Fruit fly (Drosophila melanogaster) whole organism, embryonic: ENCODE measurements around the gene CG12420.

Source experiments
- Abd-B ChIP-seq: fragments of 200-800 bp; sonication (Bioruptor generic); optimal IDR thresholded peaks from 2 replicates; lab custom pipeline; 2018; ENCODE audit warnings: missing biosample characterization, mild to moderate bottlenecking, missing genetic modification characterization, moderate library complexity
- Aef1 ChIP-seq: fragments of 200-800 bp; sonication (Bioruptor generic); IDR thresholded peaks from 3 replicates; pipeline ENCODE4 v1.3.6; 2022; ENCODE audit warnings: missing biosample characterization, missing genetic modification characterization
- CG10565 ChIP-seq: fragments of 200-800 bp; sonication (Bioruptor generic); optimal IDR thresholded peaks from 3 replicates; lab custom pipeline; 2016; ENCODE audit warnings: missing biosample characterization, mild to moderate bottlenecking, missing genetic modification characterization
- CG14050 ChIP-seq: fragments of 200-800 bp; sonication (Bioruptor generic); IDR thresholded peaks from 3 replicates; pipeline ENCODE4 v1.3.6; 2022; ENCODE audit warnings: missing biosample characterization, missing genetic modification characterization
- CG15269 ChIP-seq: fragments of 200-800 bp; sonication (Bioruptor generic); optimal IDR thresholded peaks from 2 replicates; lab custom pipeline; 2018; ENCODE audit warnings: missing biosample characterization, mild to moderate bottlenecking, missing genetic modification characterization, moderate library complexity
- CG17328 ChIP-seq: fragments of 200-800 bp; sonication (Bioruptor generic); IDR thresholded peaks from 2 replicates; pipeline ENCODE4 v1.3.6; 2022; ENCODE audit warnings: missing biosample characterization, missing genetic modification characterization
- CG17359 ChIP-seq: fragments of 200-800 bp; sonication (Bioruptor generic); optimal IDR thresholded peaks from 3 replicates; lab custom pipeline; 2018; ENCODE audit warnings: missing biosample characterization, mild to moderate bottlenecking, missing genetic modification characterization, moderate library complexity
- CG17361 ChIP-seq: fragments of 200-800 bp; sonication (Bioruptor generic); IDR thresholded peaks from 3 replicates; pipeline ENCODE4 v1.3.6; 2022; ENCODE audit warnings: missing biosample characterization, missing genetic modification characterization
- CG18262 ChIP-seq: fragments of 200-800 bp; optimal IDR thresholded peaks from 3 replicates; lab custom pipeline; 2019; ENCODE audit warnings: missing biosample characterization, mild to moderate bottlenecking, missing genetic modification characterization, moderate library complexity
- CG18599 ChIP-seq: fragments of 200-800 bp; sonication (Bioruptor generic); optimal IDR thresholded peaks from 3 replicates; lab custom pipeline; 2017; ENCODE audit warnings: missing biosample characterization, missing genetic modification characterization, mild to moderate bottlenecking, moderate library complexity, missing genetic modification reagents
- CG2712 ChIP-seq: fragments of 200-800 bp; optimal IDR thresholded peaks from 3 replicates; lab custom pipeline; 2019; ENCODE audit warnings: missing biosample characterization, mild to moderate bottlenecking, missing genetic modification characterization, moderate library complexity
- CG3407 ChIP-seq: fragments of 200-800 bp; sonication (Bioruptor generic); optimal IDR thresholded peaks from 2 replicates; lab custom pipeline; 2018; ENCODE audit warnings: missing biosample characterization, mild to moderate bottlenecking, missing genetic modification characterization
- CG7357 ChIP-seq: fragments of 200-800 bp; sonication (Bioruptor generic); IDR thresholded peaks from 3 replicates; pipeline ENCODE4 v1.3.6; 2022; ENCODE audit warnings: missing biosample characterization, missing genetic modification characterization
- CG7556 ChIP-seq: fragments of 200-800 bp; sonication (Bioruptor generic); optimal IDR thresholded peaks from 2 replicates; lab custom pipeline; 2017; ENCODE audit warnings: missing biosample characterization, mild to moderate bottlenecking, missing genetic modification characterization
- CG8281 ChIP-seq: fragments of 200-800 bp; sonication (Bioruptor generic); optimal IDR thresholded peaks from 2 replicates; lab custom pipeline; 2018; ENCODE audit warnings: missing biosample characterization, mild to moderate bottlenecking, missing genetic modification characterization, moderate library complexity
- CG9876 ChIP-seq: fragments of 200-800 bp; sonication (Bioruptor generic); optimal IDR thresholded peaks from 2 replicates; lab custom pipeline; 2016; ENCODE audit warnings: missing biosample characterization, missing genetic modification characterization
- Ets65A ChIP-seq: fragments of 200-800 bp; sonication (Bioruptor generic); peaks from one replicate; lab custom pipeline; 2016; ENCODE audit warnings: missing biosample characterization, missing genetic modification characterization
- Gug ChIP-seq: fragments of 200-800 bp; sonication (Bioruptor generic); IDR thresholded peaks from 4 replicates; pipeline ENCODE4 v1.3.6; 2022; ENCODE audit warnings: missing biosample characterization, missing genetic modification characterization
- Lhr ChIP-seq: fragments of 200-800 bp; sonication (Bioruptor generic); optimal IDR thresholded peaks from 3 replicates; lab custom pipeline; 2017; ENCODE audit warnings: mild to moderate bottlenecking, missing biosample characterization, missing genetic modification reagents, missing genetic modification characterization
- Med ChIP-seq: fragments of 200-800 bp; sonication (Bioruptor generic); peaks from one replicate; lab custom pipeline; 2016; ENCODE audit warnings: missing biosample characterization, missing genetic modification characterization, mild to moderate bottlenecking, inconsistent platforms, moderate library complexity
- Spps ChIP-seq: fragments of 200-800 bp; sonication (Bioruptor generic); optimal IDR thresholded peaks from 2 replicates; lab custom pipeline; 2018; ENCODE audit warnings: missing biosample characterization, mild to moderate bottlenecking, missing genetic modification characterization
- Trl ChIP-seq, 3 experiments: fragments of >200 bp in 2 of 3; fragments of 200-800 bp in 1 of 3; sonication (Bioruptor generic) in 1 of 3; optimal IDR thresholded peaks; 2 replicates in 1 of 3; 3 replicates in 2 of 3; lab custom pipeline; 2016 to 2017; ENCODE audit warnings: missing biosample characterization in 1 of 3, missing genetic modification characterization in 1 of 3
- Vsx1 ChIP-seq: fragments of 200-800 bp; sonication (Bioruptor generic); optimal IDR thresholded peaks from 2 replicates; lab custom pipeline; 2017; ENCODE audit warnings: missing biosample characterization, mild to moderate bottlenecking, missing genetic modification characterization, missing genetic modification reagents
- YL-1 ChIP-seq: fragments of 200-800 bp; sonication (Bioruptor generic); optimal IDR thresholded peaks from 3 replicates; lab custom pipeline; 2017; ENCODE audit warnings: missing biosample characterization, mild to moderate bottlenecking, missing genetic modification characterization
- al ChIP-seq: fragments of 200-800 bp; sonication (Bioruptor generic); IDR thresholded peaks from 2 replicates; pipeline ENCODE4 v1.3.6; 2022; ENCODE audit warnings: missing biosample characterization, missing genetic modification characterization
- ap ChIP-seq: fragments of 200-800 bp; sonication (Bioruptor generic); IDR thresholded peaks from 2 replicates; pipeline ENCODE4 v1.3.6; 2022; ENCODE audit warnings: missing biosample characterization, missing genetic modification characterization
- ase ChIP-seq: fragments of 200-800 bp; sonication (Bioruptor generic); IDR thresholded peaks from 3 replicates; pipeline ENCODE4 v1.3.6; 2022; ENCODE audit warnings: missing biosample characterization, missing genetic modification characterization
- bbx ChIP-seq: fragments of 200-800 bp; sonication (Bioruptor generic); IDR thresholded peaks from 2 replicates; pipeline ENCODE4 v1.3.6; 2022; ENCODE audit warnings: missing biosample characterization, missing genetic modification characterization; ENCODE audit not compliant: partially characterized antibody
- btn ChIP-seq: fragments of 200-800 bp; sonication (Bioruptor generic); optimal IDR thresholded peaks from 2 replicates; lab custom pipeline; 2016; ENCODE audit warnings: missing biosample characterization, missing genetic modification characterization
- chm ChIP-seq: fragments of 200-800 bp; sonication (Bioruptor generic); IDR thresholded peaks from 2 replicates; pipeline ENCODE4 v1.3.6; 2022; ENCODE audit warnings: missing biosample characterization, missing genetic modification characterization
- da ChIP-seq: fragments of 200-800 bp; sonication (Bioruptor generic); optimal IDR thresholded peaks from 2 replicates; lab custom pipeline; 2016; ENCODE audit warnings: missing biosample characterization, missing genetic modification characterization
- dan ChIP-seq: fragments of 200-800 bp; sonication (Bioruptor generic); IDR thresholded peaks from 2 replicates; pipeline ENCODE4 v1.3.6; 2022; ENCODE audit warnings: missing biosample characterization, missing genetic modification characterization
- dmrt99B ChIP-seq: fragments of 200-800 bp; sonication (Bioruptor generic); optimal IDR thresholded peaks from 2 replicates; lab custom pipeline; 2018; ENCODE audit warnings: missing biosample characterization, mild to moderate bottlenecking, missing genetic modification characterization, moderate library complexity
- dysf ChIP-seq: fragments of 200-800 bp; sonication (Bioruptor generic); IDR thresholded peaks from 3 replicates; pipeline ENCODE4 v1.3.6; 2022; ENCODE audit warnings: missing biosample characterization, missing genetic modification characterization
- esg ChIP-seq: fragments of 200-800 bp; sonication (Bioruptor generic); conservative IDR thresholded peaks from 2 replicates; pipeline ENCODE4 v1.3.6; 2022; ENCODE audit warnings: missing biosample characterization, missing genetic modification characterization
- eyg ChIP-seq: fragments of 200-800 bp; sonication (Bioruptor generic); optimal IDR thresholded peaks from 3 replicates; lab custom pipeline; 2016; ENCODE audit warnings: missing biosample characterization, missing genetic modification characterization
- jing ChIP-seq: fragments of 200-800 bp; sonication (Bioruptor generic); optimal IDR thresholded peaks from 2 replicates; lab custom pipeline; 2018; ENCODE audit warnings: missing biosample characterization, mild to moderate bottlenecking, missing genetic modification characterization
- lola ChIP-seq, 3 experiments: fragments of >200 bp in 2 of 3; fragments of 200-800 bp in 1 of 3; sonication (Bioruptor generic) in 1 of 3; optimal IDR thresholded peaks; 2 replicates each; lab custom pipeline; 2017 to 2019; ENCODE audit warnings: missing biosample characterization in 3 of 3, missing genetic modification characterization in 3 of 3, mild to moderate bottlenecking in 1 of 3, moderate library complexity in 1 of 3
- nau ChIP-seq: fragments of 200-800 bp; sonication (Bioruptor generic); optimal IDR thresholded peaks from 3 replicates; lab custom pipeline; 2017; ENCODE audit warnings: missing biosample characterization, mild to moderate bottlenecking, missing genetic modification characterization, missing genetic modification reagents
- nmo ChIP-seq: fragments of 200-800 bp; sonication (Bioruptor generic); optimal IDR thresholded peaks from 2 replicates; lab custom pipeline; 2018; ENCODE audit warnings: missing biosample characterization, mild to moderate bottlenecking, missing genetic modification characterization, moderate library complexity
- onecut ChIP-seq: fragments of 200-800 bp; sonication (Bioruptor generic); IDR thresholded peaks from 2 replicates; pipeline ENCODE4 v1.3.6; 2022; ENCODE audit warnings: missing biosample characterization, missing genetic modification characterization
- pb ChIP-seq: fragments of 200-800 bp; sonication (Bioruptor generic); optimal IDR thresholded peaks from 3 replicates; lab custom pipeline; 2016; ENCODE audit warnings: missing biosample characterization, missing genetic modification characterization
- pita ChIP-seq: fragments of 200-800 bp; sonication (Bioruptor generic); optimal IDR thresholded peaks from 2 replicates; lab custom pipeline; 2017; ENCODE audit warnings: missing biosample characterization, mild to moderate bottlenecking, missing genetic modification characterization
- ranshi ChIP-seq: fragments of 200-800 bp; sonication (Bioruptor generic); IDR thresholded peaks from 2 replicates; pipeline ENCODE4 v1.3.6; 2022; ENCODE audit warnings: missing biosample characterization, missing genetic modification characterization
- stc ChIP-seq: fragments of 200-800 bp; sonication (Bioruptor generic); IDR thresholded peaks from 2 replicates; pipeline ENCODE4 v1.3.6; 2022; ENCODE audit warnings: missing biosample characterization, missing genetic modification characterization
- stwl ChIP-seq: fragments of 200-800 bp; sonication (Bioruptor generic); optimal IDR thresholded peaks from 3 replicates; lab custom pipeline; 2018; ENCODE audit warnings: missing biosample characterization, mild to moderate bottlenecking, missing genetic modification characterization, moderate library complexity
- tin ChIP-seq: fragments of 200-800 bp; sonication (Bioruptor generic); optimal IDR thresholded peaks from 3 replicates; lab custom pipeline; 2016; ENCODE audit warnings: missing biosample characterization, missing genetic modification characterization
- toy ChIP-seq: fragments of 200-800 bp; sonication (Bioruptor generic); IDR thresholded peaks from 2 replicates; pipeline ENCODE4 v1.3.6; 2022; ENCODE audit warnings: missing biosample characterization, missing genetic modification characterization
- unpg ChIP-seq: fragments of 200-800 bp; sonication (Bioruptor generic); optimal IDR thresholded peaks from 3 replicates; lab custom pipeline; 2018; ENCODE audit warnings: missing biosample characterization, mild to moderate bottlenecking, missing genetic modification characterization, moderate library complexity
- usp ChIP-seq: fragments of >200 bp; optimal IDR thresholded peaks from 2 replicates; lab custom pipeline; 2017; ENCODE audit warnings: missing biosample characterization, missing genetic modification characterization
- vfl ChIP-seq: fragments of 200-800 bp; sonication (Bioruptor generic); optimal IDR thresholded peaks from 2 replicates; lab custom pipeline; 2016; ENCODE audit warnings: missing biosample characterization, missing genetic modification characterization
- wor ChIP-seq: fragments of 200-800 bp; sonication (Bioruptor generic); IDR thresholded peaks from 2 replicates; pipeline ENCODE4 v1.3.6; 2022; ENCODE audit warnings: missing biosample characterization, missing genetic modification characterization

Gene CG12420

DNA sequence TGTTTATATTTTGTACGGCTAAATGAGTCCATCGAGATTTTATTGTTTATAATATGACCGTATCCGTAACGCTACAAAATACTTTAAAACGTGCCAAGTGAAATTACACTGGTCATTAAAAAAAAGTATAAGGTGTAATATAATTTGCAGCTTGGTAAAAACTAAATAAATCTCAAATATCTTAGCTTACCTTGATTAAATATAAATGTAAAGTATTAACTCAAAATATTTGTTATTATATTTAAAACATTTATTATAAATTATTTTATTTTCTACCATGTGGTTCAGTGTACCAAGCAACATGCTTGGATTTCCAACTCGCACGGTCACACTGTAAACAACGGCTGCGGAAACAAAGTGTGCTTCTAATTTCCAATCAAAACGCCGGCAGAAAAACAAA is 39.3 kb downstream of the CG12420 start, which contains the start of the genes Sirt6 and pont (continued):
- TF ChIP-seq Trl (optimal IDR thresholded peaks at IDR 0.05; lab: Kevin White, UChicago) (no peak), Trl (GFP tag; optimal IDR thresholded peaks at IDR 0.05; lab: Kevin White, UChicago) (peak; percentile 57), dan (no peak), CG18599 (GFP tag; lab: Kevin White, UChicago) (peak; percentile 94), esg (GFP tag; lab: Robert Waterston, UW) (no peak), nmo (GFP tag; lab: Kevin White, UChicago) (peak; percentile 99), da (GFP tag; lab: Kevin White, UChicago) (no peak), eyg (GFP tag; lab: Kevin White, UChicago) (peak; percentile 15), CG18262 (tag; lab: Kevin White, UChicago) (peak; percentile 98), CG15269 (tag; lab: Kevin White, UChicago) (peak; percentile 96), wor (no peak), stwl (tag; lab: Kevin White, UChicago) (peak; percentile 89), pita (GFP tag; lab: Kevin White, UChicago) (no peak), Ets65A (GFP tag; lab: Kevin White, UChicago) (peak; percentile 92), CG8281 (tag; lab: Kevin White, UChicago) (peak; percentile 85), CG17328 (GFP tag; lab: Robert Waterston, UW) (no peak), Gug (GFP tag; lab: Robert Waterston, UW) (peak; percentile 82), Med (GFP tag; lab: Kevin White, UChicago) (peak; percentile 91), pb (no peak), CG10565 (GFP tag; lab: Kevin White, UChicago) (peak; percentile 12), CG2712 (tag; lab: Kevin White, UChicago) (peak; percentile 98), CG9876 (GFP tag; lab: Kevin White, UChicago) (no peak), CG14050 (GFP tag; lab: Robert Waterston, UW) (no peak), YL-1 (peak; percentile 90), CG17361 (GFP tag; lab: Robert Waterston, UW) (no peak), nau (peak; percentile 74), ap (no peak), CG7357 (GFP tag; lab: Robert Waterston, UW) (peak; percentile 91), ranshi (GFP tag; lab: Robert Waterston, UW) (no peak), bbx (GFP tag; lab: Robert Waterston, UW) (no peak), chm (no peak), stc (GFP tag; lab: Robert Waterston, UW) (no peak), tin (peak; percentile 91), Abd-B (peak; percentile 99), CG3407 (GFP tag; lab: Kevin White, UChicago) (peak; percentile 89), btn (no peak), unpg (GFP tag; lab: Kevin White, UChicago) (peak; percentile 97), Lhr (GFP tag; lab: Kevin White, UChicago) (peak; percentile 88), Aef1 (no peak), al (GFP tag; lab: Robert Waterston, UW) (no peak), Vsx1 (GFP tag; lab: Kevin White, UChicago) (peak; percentile 82), toy (GFP tag; lab: Robert Waterston, UW) (no peak), onecut (peak; percentile 83), CG17359 (tag; lab: Kevin White, UChicago) (peak; percentile 96), usp (GFP tag; lab: Kevin White, UChicago) (no peak), dysf (no peak), CG7556 (GFP tag; lab: Kevin White, UChicago) (peak; percentile 95), jing (GFP tag; lab: Kevin White, UChicago) (peak; percentile 66), ase (GFP tag; lab: Robert Waterston, UW) (no peak), vfl (GFP tag; lab: Kevin White, UChicago) (peak; percentile 28), Spps (peak; percentile 95), lola (GFP tag; optimal IDR thresholded peaks at IDR 0.05; lab: Kevin White, UChicago) (peak in 1 of 3 experiments; percentile 96), dmrt99B (tag; lab: Kevin White, UChicago) (peak; percentile 96)
